Fruit fly (Drosophila melanogaster) whole organism, embryonic: ENCODE measurements around the gene CG10793.

Experiments
- Ada2b ChIP-seq: fragments of 200-800 bp; sonication (Bioruptor generic); IDR thresholded peaks from 2 replicates; pipeline ENCODE4 v1.3.6; 2022; ENCODE audit warnings: missing biosample characterization, missing genetic modification characterization
- CG10366 ChIP-seq: fragments of 200-800 bp; sonication (Bioruptor generic); IDR thresholded peaks from 2 replicates; pipeline ENCODE4 v1.3.6; 2022; ENCODE audit warnings: missing biosample characterization, missing genetic modification characterization
- CG10431 ChIP-seq: fragments of 200-800 bp; sonication (Bioruptor generic); optimal IDR thresholded peaks from 3 replicates; lab custom pipeline; 2018; ENCODE audit warnings: missing biosample characterization, mild to moderate bottlenecking, missing genetic modification characterization
- CG10654 ChIP-seq: fragments of 200-800 bp; sonication (Bioruptor generic); optimal IDR thresholded peaks from 2 replicates; lab custom pipeline; 2016; ENCODE audit warnings: missing biosample characterization, missing genetic modification characterization
- CG10959 ChIP-seq: fragments of 200-800 bp; sonication (Bioruptor generic); IDR thresholded peaks from 2 replicates; pipeline ENCODE4 v1.3.6; 2022; ENCODE audit warnings: missing biosample characterization, missing genetic modification characterization
- CG12155 ChIP-seq: fragments of 200-800 bp; sonication (Bioruptor generic); optimal IDR thresholded peaks from 3 replicates; lab custom pipeline; 2016; ENCODE audit warnings: missing biosample characterization, missing genetic modification characterization
- CG12391 ChIP-seq: fragments of 200-800 bp; sonication (Bioruptor generic); optimal IDR thresholded peaks from 3 replicates; lab custom pipeline; 2018; ENCODE audit warnings: missing biosample characterization, mild to moderate bottlenecking, missing genetic modification characterization, moderate library complexity
- CG14965 ChIP-seq: fragments of 200-800 bp; sonication (Bioruptor generic); optimal IDR thresholded peaks from 2 replicates; lab custom pipeline; 2016; ENCODE audit warnings: missing biosample characterization, missing genetic modification characterization, borderline replicate concordance
- CG17385 ChIP-seq: fragments of 200-800 bp; sonication (Bioruptor generic); optimal IDR thresholded peaks from 3 replicates; lab custom pipeline; 2018; ENCODE audit warnings: missing biosample characterization, mild to moderate bottlenecking, missing genetic modification characterization
- CG18262 ChIP-seq: fragments of 200-800 bp; optimal IDR thresholded peaks from 3 replicates; lab custom pipeline; 2019; ENCODE audit warnings: missing biosample characterization, mild to moderate bottlenecking, missing genetic modification characterization, moderate library complexity
- CG2202 ChIP-seq: fragments of 200-800 bp; sonication (Bioruptor generic); optimal IDR thresholded peaks from 2 replicates; lab custom pipeline; 2018; ENCODE audit warnings: missing biosample characterization, mild to moderate bottlenecking, missing genetic modification characterization
- CG2889 ChIP-seq: fragments of 200-800 bp; sonication (Bioruptor generic); IDR thresholded peaks from 3 replicates; pipeline ENCODE4 v1.3.6; 2022; ENCODE audit warnings: missing biosample characterization, missing genetic modification characterization
- CG30403 ChIP-seq: fragments of 200-800 bp; sonication (Bioruptor generic); optimal IDR thresholded peaks from 3 replicates; lab custom pipeline; 2016; ENCODE audit warnings: missing biosample characterization, missing genetic modification characterization
- CG3065 ChIP-seq: fragments of 200-800 bp; sonication (Bioruptor generic); optimal IDR thresholded peaks from 2 replicates; lab custom pipeline; 2016; ENCODE audit warnings: missing biosample characterization, missing genetic modification characterization
- CG32772 ChIP-seq: fragments of 200-800 bp; sonication (Bioruptor generic); IDR thresholded peaks from 2 replicates; pipeline ENCODE4 v1.3.6; 2022; ENCODE audit warnings: missing biosample characterization, missing genetic modification characterization
- CG33213 ChIP-seq: fragments of 200-800 bp; sonication (Bioruptor generic); optimal IDR thresholded peaks from 3 replicates; lab custom pipeline; 2016; ENCODE audit warnings: missing biosample characterization, missing genetic modification characterization
- CG4707 ChIP-seq: fragments of 200-800 bp; sonication (Bioruptor generic); optimal IDR thresholded peaks from 2 replicates; lab custom pipeline; 2018; ENCODE audit warnings: missing biosample characterization, mild to moderate bottlenecking, missing genetic modification characterization, moderate library complexity
- CG4820 ChIP-seq: fragments of 200-800 bp; sonication (Bioruptor generic); optimal IDR thresholded peaks from 3 replicates; lab custom pipeline; 2016; ENCODE audit warnings: missing biosample characterization, missing genetic modification characterization
- CG6254 ChIP-seq: fragments of 200-800 bp; sonication (Bioruptor generic); optimal IDR thresholded peaks from 3 replicates; lab custom pipeline; 2017; ENCODE audit warnings: mild to moderate bottlenecking, missing biosample characterization, missing genetic modification reagents, missing genetic modification characterization
- CG6689 ChIP-seq: fragments of 200-800 bp; sonication (Bioruptor generic); IDR thresholded peaks from 2 replicates; pipeline ENCODE4 v1.3.6; 2022; ENCODE audit warnings: missing biosample characterization, missing genetic modification characterization
- CG6765 ChIP-seq: fragments of 200-800 bp; sonication (Bioruptor generic); optimal IDR thresholded peaks from 3 replicates; lab custom pipeline; 2017; ENCODE audit warnings: missing biosample characterization, mild to moderate bottlenecking, missing genetic modification characterization
- CG6791 ChIP-seq: fragments of 200-800 bp; sonication (Bioruptor generic); IDR thresholded peaks from 3 replicates; pipeline ENCODE4 v1.3.6; 2022; ENCODE audit warnings: missing biosample characterization, missing genetic modification characterization; ENCODE audit not compliant: partially characterized antibody
- CG9437 ChIP-seq: fragments of 200-800 bp; sonication (Bioruptor generic); optimal IDR thresholded peaks from 2 replicates; lab custom pipeline; 2018; ENCODE audit warnings: missing biosample characterization, mild to moderate bottlenecking, missing genetic modification characterization
- D ChIP-seq, 2 experiments: fragments of 200-800 bp in 1 of 2; fragments of >200 bp in 1 of 2; sonication (Bioruptor generic) in 1 of 2; optimal IDR thresholded peaks; 2 replicates in 1 of 2; 3 replicates in 1 of 2; lab custom pipeline; 2017; ENCODE audit warnings: mild to moderate bottlenecking in 1 of 2, missing biosample characterization in 1 of 2, missing genetic modification characterization in 1 of 2, missing genetic modification reagents in 1 of 2
- Dp ChIP-seq: fragments of 200-800 bp; sonication (Bioruptor generic); optimal IDR thresholded peaks from 2 replicates; lab custom pipeline; 2018; ENCODE audit warnings: missing biosample characterization, mild to moderate bottlenecking, missing genetic modification characterization, moderate library complexity
- Ets97D ChIP-seq: fragments of 200-800 bp; sonication (Bioruptor generic); optimal IDR thresholded peaks from 3 replicates; lab custom pipeline; 2016; ENCODE audit warnings: missing biosample characterization, missing genetic modification characterization
- Fer3 ChIP-seq: fragments of 200-800 bp; sonication (Bioruptor generic); optimal IDR thresholded peaks from 2 replicates; lab custom pipeline; 2018; ENCODE audit warnings: missing biosample characterization, mild to moderate bottlenecking, missing genetic modification characterization, moderate library complexity
- HLH3B ChIP-seq: fragments of 200-800 bp; sonication (Bioruptor generic); IDR thresholded peaks from 2 replicates; pipeline ENCODE4 v1.3.6; 2022; ENCODE audit warnings: missing biosample characterization, missing genetic modification characterization
- Hr39 ChIP-seq: fragments of >200 bp; optimal IDR thresholded peaks from 2 replicates; lab custom pipeline; 2017
- Oli ChIP-seq: fragments of 200-800 bp; sonication (Bioruptor generic); optimal IDR thresholded peaks from 2 replicates; lab custom pipeline; 2018; ENCODE audit warnings: missing biosample characterization, mild to moderate bottlenecking, missing genetic modification characterization, moderate library complexity
- chinmo ChIP-seq: fragments of 200-800 bp; sonication (Bioruptor generic); IDR thresholded peaks from 4 replicates; pipeline ENCODE4 v1.3.6; 2022; ENCODE audit warnings: missing biosample characterization, missing genetic modification characterization; ENCODE audit not compliant: partially characterized antibody
- chm ChIP-seq: fragments of 200-800 bp; sonication (Bioruptor generic); IDR thresholded peaks from 2 replicates; pipeline ENCODE4 v1.3.6; 2022; ENCODE audit warnings: missing biosample characterization, missing genetic modification characterization
- ci ChIP-seq: fragments of 200-800 bp; sonication (Bioruptor generic); IDR thresholded peaks from 3 replicates; pipeline ENCODE4 v1.3.6; 2022; ENCODE audit warnings: missing biosample characterization, missing genetic modification characterization
- corto ChIP-seq: fragments of 200-800 bp; sonication (Bioruptor generic); optimal IDR thresholded peaks from 2 replicates; lab custom pipeline; 2016; ENCODE audit warnings: missing biosample characterization, mild to moderate bottlenecking, missing genetic modification characterization, moderate library complexity
- lola ChIP-seq, 3 experiments: fragments of >200 bp in 2 of 3; fragments of 200-800 bp in 1 of 3; sonication (Bioruptor generic) in 1 of 3; optimal IDR thresholded peaks; 2 replicates each; lab custom pipeline; 2017 to 2019; ENCODE audit warnings: missing biosample characterization in 3 of 3, missing genetic modification characterization in 3 of 3, mild to moderate bottlenecking in 1 of 3, moderate library complexity in 1 of 3
- mam ChIP-seq: fragments of 200-800 bp; sonication (Bioruptor generic); optimal IDR thresholded peaks from 3 replicates; lab custom pipeline; 2016; ENCODE audit warnings: missing biosample characterization, missing genetic modification characterization
- mld ChIP-seq: fragments of 200-800 bp; sonication (Bioruptor generic); IDR thresholded peaks from 3 replicates; pipeline ENCODE4 v1.3.6; 2022; ENCODE audit warnings: missing biosample characterization, missing genetic modification characterization; ENCODE audit not compliant: partially characterized antibody
- nom ChIP-seq: fragments of 200-800 bp; sonication (Bioruptor generic); optimal IDR thresholded peaks from 2 replicates; lab custom pipeline; 2017; ENCODE audit warnings: missing biosample characterization, missing genetic modification characterization, mild to moderate bottlenecking, moderate library complexity, missing genetic modification reagents
- oc ChIP-seq: fragments of 200-800 bp; sonication (Bioruptor generic); optimal IDR thresholded peaks from 2 replicates; lab custom pipeline; 2018; ENCODE audit warnings: missing biosample characterization, mild to moderate bottlenecking, missing genetic modification characterization, moderate library complexity
- pan ChIP-seq, 4 experiments: fragments of >200 bp in 3 of 4; fragments of 200-800 bp in 1 of 4; sonication (Bioruptor generic) in 1 of 4; optimal IDR thresholded peaks in 3 of 4; IDR thresholded peaks in 1 of 4; 2 replicates each; pipeline versions ENCODE4 v1.3.6 to Lab custom; 2017 to 2022; ENCODE audit warnings: missing biosample characterization in 2 of 4, missing genetic modification characterization in 2 of 4, mixed read lengths in 1 of 4
- phol ChIP-seq: fragments of 200-800 bp; sonication (Bioruptor generic); optimal IDR thresholded peaks from 3 replicates; lab custom pipeline; 2018; ENCODE audit warnings: missing biosample characterization, mild to moderate bottlenecking, missing genetic modification characterization, moderate library complexity
- repo ChIP-seq: fragments of 200-800 bp; sonication (Bioruptor generic); optimal IDR thresholded peaks from 2 replicates; lab custom pipeline; 2016; ENCODE audit warnings: missing biosample characterization, missing genetic modification characterization
- so ChIP-seq: fragments of 200-800 bp; sonication (Bioruptor generic); IDR thresholded peaks from 3 replicates; pipeline ENCODE4 v1.3.6; 2022; ENCODE audit warnings: missing biosample characterization, missing genetic modification characterization
- stc ChIP-seq: fragments of 200-800 bp; sonication (Bioruptor generic); IDR thresholded peaks from 2 replicates; pipeline ENCODE4 v1.3.6; 2022; ENCODE audit warnings: missing biosample characterization, missing genetic modification characterization
- unpg ChIP-seq: fragments of 200-800 bp; sonication (Bioruptor generic); optimal IDR thresholded peaks from 3 replicates; lab custom pipeline; 2018; ENCODE audit warnings: missing biosample characterization, mild to moderate bottlenecking, missing genetic modification characterization, moderate library complexity
- zfh1 ChIP-seq: fragments of 200-800 bp; sonication (Bioruptor generic); IDR thresholded peaks from 3 replicates; pipeline ENCODE4 v1.3.6; 2022; ENCODE audit warnings: missing biosample characterization, missing genetic modification characterization

Gene CG10793

DNA sequence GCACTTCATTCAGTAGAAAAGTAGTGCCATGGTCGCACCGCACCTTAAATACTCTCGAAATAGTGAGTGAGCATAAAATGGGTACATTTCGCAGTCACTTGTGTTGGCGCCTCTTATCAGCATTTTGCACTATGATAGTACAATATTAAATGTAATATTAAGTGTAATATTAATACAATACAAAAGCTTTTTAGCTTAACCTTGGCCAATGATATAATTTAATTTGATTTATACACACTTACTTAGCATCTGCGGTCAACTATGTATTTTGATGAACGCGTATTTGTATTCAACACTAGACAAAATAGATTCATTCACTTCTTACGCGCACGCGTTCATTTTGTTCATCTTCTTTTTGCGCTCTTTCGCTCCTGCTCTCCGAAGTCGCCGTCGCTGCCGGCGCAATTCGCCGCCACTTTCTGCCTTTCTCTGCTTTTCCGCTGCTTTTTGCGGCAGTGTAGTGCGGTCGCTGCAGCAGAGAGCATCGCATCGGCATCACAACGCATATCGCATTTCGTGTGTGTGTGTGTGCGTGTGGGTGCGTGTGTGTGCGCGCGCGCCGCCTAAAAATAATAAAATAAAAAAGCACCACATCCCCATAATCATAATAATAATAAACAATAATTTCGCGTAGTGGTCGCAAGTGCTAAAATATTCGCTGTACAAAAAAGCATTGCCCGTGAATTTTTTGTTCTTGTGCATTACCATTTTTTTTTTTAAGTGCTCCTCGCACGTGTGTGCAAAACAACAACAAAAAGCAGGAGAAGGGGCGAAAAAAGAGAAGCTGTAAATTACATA is 27.1 kb downstream of the CG10793 start (continued):
- TF ChIP-seq phol (tag; lab: Kevin White, UChicago) = peak; percentile 51
- no peak for TF ChIP-seq CG6791 (GFP tag; lab: Robert Waterston, UW)
- TF ChIP-seq CG33213 (GFP tag; lab: Kevin White, UChicago) = no peak
- TF ChIP-seq CG12391 = peak; percentile 41
- TF ChIP-seq nom = peak; percentile 16
- TF ChIP-seq CG12155 (GFP tag; lab: Kevin White, UChicago) = no peak
- TF ChIP-seq CG18262 (tag; lab: Kevin White, UChicago) = peak; percentile 49
- TF ChIP-seq CG17385 (GFP tag; lab: Kevin White, UChicago) = peak; percentile 21
- TF ChIP-seq mam (GFP tag; lab: Kevin White, UChicago) = no peak
- TF ChIP-seq corto = no peak
- TF ChIP-seq mld (GFP tag; lab: Robert Waterston, UW) = 0 out of 3 replicates have a peak, but pooled peaks have one; percentile 29
- peak; percentile 48 for TF ChIP-seq CG30403 (GFP tag; lab: Kevin White, UChicago)
- TF ChIP-seq chm (GFP tag; lab: Robert Waterston, UW) = no peak
- peak; percentile 37 for TF ChIP-seq unpg (GFP tag; lab: Kevin White, UChicago)
- peak; percentile 95 for TF ChIP-seq Hr39 (lab: Kevin White, UChicago)
- peak; percentile 25; the same call in 1 of the 2 replicates for TF ChIP-seq stc (GFP tag; lab: Robert Waterston, UW)
- TF ChIP-seq chinmo (GFP tag; lab: Robert Waterston, UW) = no peak
- peak; percentile 18; the same call in 1 of the 3 replicates for TF ChIP-seq CG2889
- TF ChIP-seq Ets97D (GFP tag; lab: Kevin White, UChicago) = no peak
- no peak for TF ChIP-seq CG2202
- no peak for TF ChIP-seq CG14965 (GFP tag; lab: Kevin White, UChicago)
- peak; percentile 41 for TF ChIP-seq CG6765 (GFP tag; lab: Kevin White, UChicago)
- peak; percentile 38; the same call in 1 of the 3 replicates for TF ChIP-seq so (GFP tag; lab: Robert Waterston, UW)
- TF ChIP-seq ci (GFP tag; lab: Robert Waterston, UW) = peak; percentile 65; the same call in 2 of the 3 replicates
- TF ChIP-seq Dp (GFP tag; lab: Kevin White, UChicago) = no peak
- TF ChIP-seq CG9437 (GFP tag; lab: Kevin White, UChicago) = peak; percentile 40
- no peak for TF ChIP-seq CG4707 (GFP tag; lab: Kevin White, UChicago)
- TF ChIP-seq oc (tag; lab: Kevin White, UChicago) = peak; percentile 8
- peak; percentile 39 for TF ChIP-seq CG4820
- no peak for TF ChIP-seq CG10959
- peak; percentile 42; the same call in 1 of the 2 replicates for TF ChIP-seq Ada2b (GFP tag; lab: Robert Waterston, UW)
- no peak for TF ChIP-seq pan (optimal IDR thresholded peaks at IDR 0.05; lab: Kevin White, UChicago)
- TF ChIP-seq pan (GFP tag; optimal IDR thresholded peaks at IDR 0.05 in 1 of 2, IDR thresholded peaks at IDR 0.05 in 1 of 2) = peak in 1 of 2 experiments; percentile 67
- peak; percentile 61 for TF ChIP-seq Oli (tag; lab: Kevin White, UChicago)
- TF ChIP-seq Fer3 = peak; percentile 22
- TF ChIP-seq HLH3B = peak; percentile 41; the same call in 1 of the 2 replicates
- peak; percentile 47 for TF ChIP-seq CG10366 (GFP tag; lab: Robert Waterston, UW)
- TF ChIP-seq D (optimal IDR thresholded peaks at IDR 0.05; lab: Kevin White, UChicago) = no peak
- TF ChIP-seq D (GFP tag; optimal IDR thresholded peaks at IDR 0.05; lab: Kevin White, UChicago) = peak; percentile 18
- TF ChIP-seq repo (GFP tag; lab: Kevin White, UChicago) = no peak
- TF ChIP-seq CG6689 (GFP tag; lab: Robert Waterston, UW) = peak; percentile 32; the same call in 1 of the 2 replicates
- peak; percentile 48; the same call in 2 of the 3 replicates for TF ChIP-seq zfh1
- TF ChIP-seq CG10431 (GFP tag; lab: Kevin White, UChicago) = peak; percentile 3
- peak in 1 of 3 experiments; percentile 9 for TF ChIP-seq lola (GFP tag; optimal IDR thresholded peaks at IDR 0.05; lab: Kevin White, UChicago)
- peak; percentile 27; the same call in 1 of the 2 replicates for TF ChIP-seq CG32772
- TF ChIP-seq CG6254 = peak; percentile 29
- TF ChIP-seq CG10654 (GFP tag; lab: Kevin White, UChicago) = peak; percentile 1
- TF ChIP-seq CG3065 = no peak
